Fruit fly (Drosophila melanogaster) Kc167 (cell line): ENCODE data around the gene Sems.

Experiments used
- Myc ChIP-seq: fragments of >200 bp; optimal IDR thresholded peaks from 2 replicates; lab custom pipeline; 2017; ENCODE audit warnings: missing external identifiers
- Sin3A ChIP-seq: fragments of >200 bp; optimal IDR thresholded peaks from 2 replicates; lab custom pipeline; 2018; ENCODE audit warnings: missing external identifiers
- h ChIP-seq: fragments of >200 bp; optimal IDR thresholded peaks from 3 replicates; lab custom pipeline; 2018; ENCODE audit warnings: missing external identifiers
- insv ChIP-seq: fragments of >200 bp; optimal IDR thresholded peaks from 3 replicates; lab custom pipeline; 2018; ENCODE audit warnings: missing external identifiers
- psq ChIP-seq: fragments of >200 bp; optimal IDR thresholded peaks from 2 replicates; lab custom pipeline; 2017; ENCODE audit warnings: missing external identifiers
- ttk ChIP-seq: sonication (Bioruptor generic); optimal IDR thresholded peaks from 2 replicates; lab custom pipeline; 2017; ENCODE audit warnings: missing external identifiers

The Sems gene

DNA sequence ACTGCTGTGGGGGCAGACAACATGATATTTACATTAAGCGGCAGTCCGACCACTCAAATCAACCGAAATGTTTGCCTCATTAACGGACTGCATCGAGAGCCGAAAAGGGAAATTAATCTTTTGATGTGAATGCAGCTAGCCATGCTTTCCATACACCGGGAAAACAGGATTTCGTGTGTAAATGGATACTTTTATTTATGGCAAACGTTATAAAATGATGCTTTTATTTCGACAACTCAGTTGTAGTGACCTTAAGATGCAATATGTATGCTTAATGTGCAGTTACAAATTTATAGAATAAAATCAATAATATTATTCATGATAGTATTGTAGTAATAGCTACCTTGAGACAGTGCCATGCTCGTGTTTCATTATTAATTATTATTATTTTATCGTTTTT lies 25.0 kb downstream of the Sems start:
- no peak for TF ChIP-seq insv (lab: Kevin White, UChicago)
- no peak for TF ChIP-seq Sin3A
- no peak for TF ChIP-seq ttk (lab: Kevin White, UChicago)
- TF ChIP-seq psq (lab: Kevin White, UChicago): no peak
- TF ChIP-seq h (lab: Kevin White, UChicago): no peak
- no peak for TF ChIP-seq Myc (lab: Kevin White, UChicago)

DNA sequence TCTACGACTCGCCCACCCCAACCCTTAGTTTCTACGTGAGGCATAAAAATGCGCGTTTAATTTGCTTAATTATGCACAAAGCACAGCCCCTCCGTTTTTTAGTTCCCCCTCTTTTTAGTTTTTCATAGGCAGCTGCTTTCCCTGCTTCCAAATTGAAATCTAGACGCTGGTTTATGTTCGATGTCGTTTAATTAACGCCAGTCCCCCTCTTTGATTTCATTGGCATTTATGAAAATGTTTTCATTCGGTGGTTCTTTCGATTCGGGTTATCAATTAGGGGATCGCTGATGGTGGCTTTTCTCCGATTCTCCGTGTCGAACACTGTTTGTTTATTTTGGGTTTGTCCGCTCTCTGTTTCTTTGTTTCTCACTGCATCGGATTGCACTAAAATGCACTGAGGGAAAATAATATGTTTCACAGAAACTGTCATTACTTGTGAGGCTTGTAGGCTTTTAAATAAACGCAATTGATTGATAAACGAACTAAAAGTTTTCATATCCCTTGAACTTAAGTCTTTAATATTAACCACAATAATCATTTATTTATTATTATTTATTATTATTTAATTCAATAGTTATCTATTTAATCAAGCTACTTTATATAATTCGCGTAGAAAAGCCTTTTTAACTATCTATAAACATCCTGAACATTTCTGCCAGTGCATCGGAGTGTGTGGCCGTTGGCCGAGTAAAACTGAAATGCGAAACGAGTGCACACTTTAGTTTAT lies 26.3 kb downstream of the Sems start:
- no peak for TF ChIP-seq Myc (lab: Kevin White, UChicago)
- no peak for TF ChIP-seq h (lab: Kevin White, UChicago)
- no peak for TF ChIP-seq ttk (lab: Kevin White, UChicago)
- no peak for TF ChIP-seq psq (lab: Kevin White, UChicago)
- no peak for TF ChIP-seq insv (lab: Kevin White, UChicago)
- no peak for TF ChIP-seq Sin3A

DNA sequence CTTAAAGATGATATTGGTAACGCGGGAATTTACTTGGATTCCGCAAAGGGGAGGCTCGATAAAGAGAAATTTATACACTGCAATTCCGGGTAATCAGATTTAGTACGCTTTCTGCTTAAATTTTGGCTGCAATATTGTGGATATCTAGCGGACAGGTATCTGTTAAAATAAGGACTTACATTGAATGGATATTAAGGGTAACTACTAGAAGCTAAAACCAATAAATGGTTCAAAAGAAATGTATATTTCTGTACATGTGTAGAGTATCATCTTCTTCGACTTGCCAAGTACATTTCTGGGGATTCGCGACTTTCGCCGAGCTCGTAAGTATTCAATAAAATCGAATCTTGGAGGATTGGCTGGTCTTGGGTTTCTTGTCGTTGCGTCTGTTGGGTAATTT lies 27.1 kb downstream of the Sems start:
- TF ChIP-seq Sin3A (no peak), psq (lab: Kevin White, UChicago) (no peak), h (lab: Kevin White, UChicago) (no peak), Myc (lab: Kevin White, UChicago) (no peak), insv (lab: Kevin White, UChicago) (no peak), ttk (lab: Kevin White, UChicago) (no peak)

DNA sequence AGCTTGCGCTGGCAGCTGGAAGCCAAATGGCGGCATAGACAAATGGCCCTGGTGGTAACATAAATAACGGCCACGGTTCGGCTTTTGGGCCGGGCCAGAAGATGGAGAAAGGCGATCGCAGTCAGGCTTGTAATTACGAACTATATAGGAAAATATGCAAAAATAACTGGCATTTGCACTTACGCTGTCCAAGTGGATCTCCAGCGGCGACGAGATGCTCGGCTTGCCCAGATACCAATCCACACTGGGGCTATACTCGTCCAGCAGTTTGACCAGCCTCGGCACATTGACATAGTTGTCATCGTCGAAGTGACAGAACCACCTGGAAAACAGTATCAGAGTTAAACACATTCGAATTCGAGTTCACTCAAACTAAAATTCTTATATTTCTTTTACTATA lies 29.0 kb downstream of the Sems start, which contains the start of gene CG10589:
Gene CG10589 (plus strand): TSS at position 301 of the 400 bp plus-strand sequence.
- TF ChIP-seq Myc (lab: Kevin White, UChicago) (no peak), psq (lab: Kevin White, UChicago) (no peak), ttk (lab: Kevin White, UChicago) (no peak), Sin3A (no peak), insv (lab: Kevin White, UChicago) (no peak), h (lab: Kevin White, UChicago) (no peak)

DNA sequence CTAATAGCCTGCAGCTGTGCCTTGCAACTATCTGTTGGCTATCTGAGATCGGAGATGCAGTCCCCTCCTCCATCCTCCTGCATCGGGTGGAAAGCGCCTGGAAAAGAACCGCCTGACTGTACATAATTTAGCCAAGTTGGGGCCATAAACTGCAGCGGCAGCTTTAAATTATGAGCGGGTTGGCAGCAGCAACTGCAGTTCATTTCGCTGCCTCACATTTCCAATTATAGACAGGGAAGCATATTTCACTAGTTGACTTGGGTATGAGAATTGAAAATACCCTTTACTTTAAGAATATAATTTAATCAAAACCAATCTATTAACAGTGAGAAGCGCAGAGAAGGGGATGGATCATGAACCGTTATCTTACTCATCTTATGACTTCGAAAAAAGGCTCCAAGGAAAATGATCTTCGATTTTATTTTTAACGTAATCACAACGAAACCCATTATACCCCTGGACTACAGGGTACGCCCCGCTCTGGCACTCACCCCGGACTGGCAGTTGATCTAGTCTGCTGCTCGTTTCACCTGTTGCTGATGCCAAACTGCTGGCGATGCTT lies 33.4 kb downstream of the Sems start:
- TF ChIP-seq ttk (lab: Kevin White, UChicago) (no peak), Myc (lab: Kevin White, UChicago) (no peak), h (lab: Kevin White, UChicago) (no peak), Sin3A (no peak), insv (lab: Kevin White, UChicago) (no peak), psq (lab: Kevin White, UChicago) (no peak)

DNA sequence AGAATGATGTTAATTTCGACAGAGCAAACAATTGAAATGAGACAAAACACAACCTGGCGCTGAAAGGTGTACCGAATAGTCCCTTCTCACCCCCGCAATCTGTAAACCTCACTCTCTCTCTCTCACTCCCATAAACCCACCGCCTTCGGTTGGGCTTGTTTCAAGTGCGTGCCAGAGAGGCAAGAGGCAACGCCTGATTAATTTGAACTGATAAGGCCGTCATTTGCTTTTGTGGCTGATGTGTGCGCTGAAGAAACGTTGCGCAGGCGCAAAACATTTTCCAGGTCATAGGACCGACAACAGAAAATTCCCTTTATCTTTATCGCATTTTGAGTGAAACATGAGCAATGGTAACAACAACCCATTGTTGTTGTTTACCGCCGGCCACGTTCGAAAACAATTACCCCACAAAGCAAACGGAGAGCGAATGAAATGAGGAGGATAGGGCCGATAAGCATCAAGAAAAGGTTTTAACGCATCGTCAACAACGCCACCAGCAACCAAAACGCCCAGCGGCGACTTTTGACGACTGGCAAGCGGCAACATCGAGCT lies 34.2 kb downstream of the Sems start:
- no peak for TF ChIP-seq Sin3A

DNA sequence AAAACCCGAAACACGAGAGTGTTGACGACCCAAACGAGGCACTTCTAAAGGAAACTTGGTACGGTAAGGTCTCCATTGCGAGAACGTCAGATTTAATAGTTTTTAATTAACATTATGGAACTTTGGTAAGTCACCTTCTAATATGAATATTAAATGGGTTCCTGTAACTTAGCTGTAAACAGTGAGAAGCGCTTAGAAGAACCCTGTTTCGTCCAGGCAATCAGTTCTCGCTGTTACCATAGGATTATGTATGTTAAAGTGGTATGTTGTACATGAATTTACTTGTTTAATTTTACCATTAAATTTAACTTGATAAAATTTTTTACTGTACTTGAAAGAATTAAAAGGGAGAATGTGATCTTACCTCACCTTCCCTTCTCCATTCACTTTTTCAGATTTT lies 34.7 kb downstream of the Sems start:
- TF ChIP-seq Myc (lab: Kevin White, UChicago) (no peak), insv (lab: Kevin White, UChicago) (no peak), psq (lab: Kevin White, UChicago) (no peak), ttk (lab: Kevin White, UChicago) (no peak), Sin3A (no peak), h (lab: Kevin White, UChicago) (no peak)

DNA sequence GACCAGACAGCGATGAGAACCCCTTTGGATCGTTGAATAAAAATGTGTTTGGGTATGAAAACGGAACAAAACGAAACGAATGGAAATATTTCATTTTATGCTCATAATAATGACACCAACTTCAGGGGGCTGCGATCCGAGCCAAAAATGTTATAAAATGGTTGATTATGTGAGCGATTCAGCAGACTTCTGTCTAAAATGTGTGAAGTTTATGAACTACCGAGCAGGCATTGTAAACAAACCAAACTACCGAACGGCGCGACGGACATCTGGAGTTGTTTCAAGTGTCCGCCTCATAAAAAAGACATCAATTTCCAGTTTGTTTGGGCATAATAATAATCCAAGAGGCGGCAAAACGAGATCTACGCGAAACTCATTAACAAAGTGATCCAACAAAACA lies 36.1 kb downstream of the Sems start:
- no peak for TF ChIP-seq Sin3A
- TF ChIP-seq insv (lab: Kevin White, UChicago): no peak
- no peak for TF ChIP-seq Myc (lab: Kevin White, UChicago)

DNA sequence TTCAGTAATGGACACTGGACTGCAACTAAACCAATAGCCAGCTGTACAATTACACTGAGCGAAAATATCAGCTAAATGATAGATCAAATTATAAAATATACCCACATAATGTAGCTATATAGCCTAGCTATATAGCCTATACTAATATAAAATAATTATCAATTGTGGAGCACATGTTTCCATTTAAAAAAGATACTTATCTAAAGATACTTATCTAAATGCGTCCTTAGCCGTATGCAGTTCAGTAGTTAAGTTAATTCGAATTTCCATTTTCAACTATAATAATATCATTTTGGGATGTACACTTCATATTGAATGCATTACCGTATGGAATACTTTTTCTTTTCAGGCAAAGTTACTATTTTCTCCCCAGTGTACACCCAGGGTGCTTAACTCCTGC lies 37.6 kb downstream of the Sems start:
- TF ChIP-seq h (lab: Kevin White, UChicago): no peak
- TF ChIP-seq psq (lab: Kevin White, UChicago): no peak
- TF ChIP-seq ttk (lab: Kevin White, UChicago): no peak
- no peak for TF ChIP-seq insv (lab: Kevin White, UChicago)
- TF ChIP-seq Sin3A: no peak
- TF ChIP-seq Myc (lab: Kevin White, UChicago): no peak

DNA sequence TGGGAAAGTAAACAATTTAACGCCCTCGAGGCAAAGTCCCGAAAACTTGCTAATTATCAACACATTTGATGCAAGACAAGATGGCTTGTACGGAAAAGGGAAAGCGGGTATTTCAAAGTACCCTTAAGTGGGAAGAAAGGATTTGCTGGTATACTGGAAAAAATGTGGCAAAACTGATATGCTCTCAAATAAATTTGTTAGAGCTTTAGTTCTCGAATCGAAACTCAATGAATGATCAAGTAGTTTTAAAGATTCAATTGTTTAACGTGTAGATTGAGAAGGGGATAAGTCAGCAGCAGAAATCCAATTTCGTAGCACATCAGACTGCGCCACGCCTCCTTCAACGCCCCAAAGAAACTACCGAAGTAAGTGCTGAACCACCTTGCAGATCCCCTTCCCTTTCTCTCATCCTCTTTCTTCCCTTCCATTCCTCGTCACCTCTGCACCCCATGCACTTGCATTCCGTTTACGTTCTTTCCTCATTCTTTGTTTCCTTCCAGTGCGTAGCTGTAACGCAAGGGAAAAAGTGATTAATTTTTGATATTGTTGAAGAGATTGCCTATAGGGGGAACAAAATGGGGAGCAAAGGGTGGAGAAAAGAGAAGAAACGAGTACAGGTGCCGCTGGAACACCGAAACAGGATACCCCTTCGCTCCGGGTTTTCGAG lies 39.4 kb downstream of the Sems start:
- TF ChIP-seq psq (lab: Kevin White, UChicago): no peak
- no peak for TF ChIP-seq ttk (lab: Kevin White, UChicago)
- no peak for TF ChIP-seq h (lab: Kevin White, UChicago)
- no peak for TF ChIP-seq Myc (lab: Kevin White, UChicago)
- no peak for TF ChIP-seq insv (lab: Kevin White, UChicago)
- TF ChIP-seq Sin3A: no peak

DNA sequence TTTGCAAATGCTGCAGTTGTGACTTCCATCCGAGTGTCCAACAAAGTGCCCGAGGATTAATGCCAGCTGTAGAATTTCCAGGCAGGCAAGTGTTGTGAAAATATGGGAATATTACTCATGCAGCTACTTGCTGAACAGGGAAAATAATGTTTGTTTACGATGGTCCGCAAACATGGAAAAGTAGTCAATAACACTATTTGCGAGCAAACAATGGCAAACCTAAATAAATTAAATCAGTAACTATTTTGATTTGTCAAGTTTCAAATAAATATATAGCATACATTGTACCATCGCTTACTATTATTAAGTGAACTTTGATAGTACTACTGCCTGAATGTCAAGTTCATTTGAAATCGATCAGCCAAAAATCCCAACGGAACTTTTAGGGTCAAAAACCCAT lies 41.4 kb downstream of the Sems start:
- TF ChIP-seq insv (lab: Kevin White, UChicago) (no peak), h (lab: Kevin White, UChicago) (no peak), Myc (lab: Kevin White, UChicago) (no peak), Sin3A (no peak), ttk (lab: Kevin White, UChicago) (no peak), psq (lab: Kevin White, UChicago) (no peak)

DNA sequence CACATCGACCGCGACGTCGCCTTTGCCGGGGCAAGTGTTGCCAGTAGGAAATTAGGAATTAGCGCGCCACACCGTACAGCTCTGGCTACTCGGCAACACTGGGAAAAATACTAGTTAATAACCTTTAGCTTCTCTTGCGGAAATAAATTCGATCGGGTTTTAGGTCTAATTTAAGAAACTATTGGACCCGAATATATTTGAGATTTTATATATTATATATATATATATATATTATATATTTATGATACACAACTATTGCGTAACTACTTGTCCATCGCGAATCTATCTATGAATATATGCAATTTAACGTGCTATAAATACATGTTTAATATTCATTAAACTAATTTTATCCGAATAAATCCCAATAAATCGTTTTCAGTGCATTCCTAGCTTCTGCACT lies 42.2 kb downstream of the Sems start:
- TF ChIP-seq insv (lab: Kevin White, UChicago) (no peak), ttk (lab: Kevin White, UChicago) (no peak), Sin3A (no peak), Myc (lab: Kevin White, UChicago) (no peak), h (lab: Kevin White, UChicago) (no peak), psq (lab: Kevin White, UChicago) (no peak)
